Worm (Caenorhabditis elegans) whole organism, midembryonic: ENCODE measurements around the gene F21C10.6.

Experiments used
- T22C8.4 ChIP-seq: fragments of 200-800 bp; sonication (Bioruptor generic); IDR thresholded peaks from 2 replicates; pipeline ENCODE4 v1.3.6; 2022; ENCODE audit warnings: missing genetic modification characterization, missing compliant biosample characterization
- cog-1 ChIP-seq: sonication (generic microtip); optimal IDR thresholded peaks from 2 replicates; lab custom pipeline; 2016; ENCODE audit warnings: missing genetic modification characterization, missing compliant biosample characterization
- flt-1 ChIP-seq: fragments of 200-800 bp; sonication (Bioruptor generic); IDR thresholded peaks from 2 replicates; pipeline ENCODE4 v1.3.6; 2022; ENCODE audit warnings: missing genetic modification characterization, missing compliant biosample characterization
- klf-2 ChIP-seq: fragments of 200-800 bp; sonication (Bioruptor generic); conservative IDR thresholded peaks from 2 replicates; pipeline ENCODE4 v1.3.6; 2022; ENCODE audit warnings: missing genetic modification reagents, missing genetic modification characterization, missing compliant biosample characterization
- med-1 ChIP-seq: sonication (generic microtip); optimal IDR thresholded peaks from 2 replicates; lab custom pipeline; 2017; ENCODE audit warnings: missing genetic modification characterization, mild to moderate bottlenecking, missing compliant biosample characterization, antibody characterized with exemption, missing genetic modification reagents; ENCODE audit not compliant: insufficient read depth
- ref-1 ChIP-seq: fragments of 200-800 bp; sonication (Bioruptor generic); conservative IDR thresholded peaks from 2 replicates; pipeline ENCODE4 v1.3.6; 2022; ENCODE audit warnings: missing genetic modification reagents, missing genetic modification characterization, missing compliant biosample characterization
- tab-1 ChIP-seq: fragments of 200-800 bp; sonication (Bioruptor generic); IDR thresholded peaks from 2 replicates; pipeline ENCODE4 v1.3.6; 2022; ENCODE audit warnings: missing genetic modification characterization, missing compliant biosample characterization
- ztf-23 ChIP-seq: fragments of 200-800 bp; sonication (Bioruptor generic); IDR thresholded peaks from 2 replicates; pipeline ENCODE4 v1.3.6; 2022; ENCODE audit warnings: missing genetic modification reagents, missing genetic modification characterization, missing compliant biosample characterization

DNA sequence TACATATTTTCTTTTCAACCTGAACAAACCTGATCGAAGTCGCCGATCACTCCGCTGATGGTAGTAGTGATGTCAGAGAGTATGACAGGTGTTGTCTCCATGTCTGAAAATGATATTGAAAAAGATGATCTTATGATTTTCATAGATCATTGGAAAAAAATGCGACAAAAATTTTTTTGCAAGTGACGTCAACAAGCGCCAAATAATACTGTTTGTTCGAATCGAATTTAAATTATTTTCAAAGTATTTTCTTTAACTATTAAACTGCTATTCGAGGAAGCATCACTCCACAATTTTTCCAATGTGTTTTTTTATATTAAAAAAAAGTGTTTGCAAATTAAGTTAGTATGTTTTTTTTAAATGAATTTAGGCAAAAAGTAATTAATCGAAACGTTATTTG is 13.3 kb downstream of the F21C10.6 start, which contains the start of gene pitr-2:
- TF ChIP-seq klf-2 (no peak), cog-1 (tag; lab: Kevin White, UChicago) (no peak), flt-1 (no peak), ref-1 (GFP tag; lab: Robert Waterston, UW) (no peak), med-1 (no peak), ztf-23 (no peak), T22C8.4 (no peak), tab-1 (GFP tag; lab: Robert Waterston, UW) (no peak)
